Worm (Caenorhabditis elegans) whole organism, young adult: Measurements from ENCODE around the gene F08D12.4.
A peak's percentile ranks its signal among the peaks of the same experiment; 100 is the strongest.

Source experiments
- B0261.1 ChIP-seq: sonication (generic microtip); optimal IDR thresholded peaks from 2 replicates; lab custom pipeline; 2016; ENCODE audit warnings: mild to moderate bottlenecking, missing genetic modification characterization, moderate library complexity, missing compliant biosample characterization
- B0336.3 ChIP-seq: fragments of 200-800 bp; sonication (Bioruptor generic); IDR thresholded peaks from 2 replicates; pipeline ENCODE4 v1.3.6; 2022; ENCODE audit warnings: missing genetic modification characterization, missing compliant biosample characterization
- C17E4.6 ChIP-seq: fragments of 200-800 bp; sonication (Bioruptor generic); IDR thresholded peaks from 2 replicates; pipeline ENCODE4 v1.3.6; 2022; ENCODE audit warnings: missing genetic modification reagents, missing genetic modification characterization, missing compliant biosample characterization
- F23B12.7 ChIP-seq: sonication (generic microtip); optimal IDR thresholded peaks from 2 replicates; lab custom pipeline; 2017; ENCODE audit warnings: missing genetic modification characterization, mild to moderate bottlenecking, missing compliant biosample characterization, antibody characterized with exemption, moderate library complexity; ENCODE audit not compliant: insufficient read depth
- F37B4.10 ChIP-seq: fragments of 200-800 bp; sonication (Bioruptor generic); IDR thresholded peaks from 2 replicates; pipeline ENCODE4 v1.3.6; 2022; ENCODE audit warnings: missing genetic modification characterization, missing compliant biosample characterization
- F57A8.1 ChIP-seq: fragments of 200-800 bp; sonication (Bioruptor generic); optimal IDR thresholded peaks from 2 replicates; lab custom pipeline; 2018; ENCODE audit warnings: mild to moderate bottlenecking, missing genetic modification characterization, moderate library complexity, missing compliant biosample characterization
- Y56A3A.18 ChIP-seq: fragments of 200-800 bp; sonication (Bioruptor generic); IDR thresholded peaks from 2 replicates; pipeline ENCODE4 v1.3.6; 2022; ENCODE audit warnings: missing genetic modification reagents, missing genetic modification characterization, missing compliant biosample characterization
- Y67H2A.10 ChIP-seq: fragments of 200-800 bp; sonication (Bioruptor generic); conservative IDR thresholded peaks from 2 replicates; pipeline ENCODE4 v1.3.6; 2022; ENCODE audit warnings: missing genetic modification reagents, missing genetic modification characterization, missing compliant biosample characterization
- aptf-3 ChIP-seq: fragments of 200-800 bp; sonication (Bioruptor generic); IDR thresholded peaks from 2 replicates; pipeline ENCODE4 v1.3.6; 2022; ENCODE audit warnings: missing genetic modification characterization, missing compliant biosample characterization
- attf-6 ChIP-seq: fragments of 200-800 bp; sonication (Bioruptor generic); IDR thresholded peaks from 2 replicates; pipeline ENCODE4 v1.3.6; 2022; ENCODE audit warnings: missing genetic modification reagents, missing genetic modification characterization, missing compliant biosample characterization
- cebp-1 ChIP-seq, 2 experiments: fragments of 200-800 bp in 1 of 2; sonication (Bioruptor generic) in 1 of 2; sonication (generic microtip) in 1 of 2; IDR thresholded peaks in 1 of 2; optimal IDR thresholded peaks in 1 of 2; 2 replicates each; pipeline versions ENCODE4 v1.3.6 to Lab custom; 2017 to 2022; ENCODE audit warnings: missing compliant biosample characterization in 2 of 2, missing genetic modification characterization in 2 of 2, mild to moderate bottlenecking in 1 of 2, missing genetic modification reagents in 1 of 2, moderate library complexity in 1 of 2
- ceh-40 ChIP-seq: fragments of 200-800 bp; sonication (Bioruptor generic); IDR thresholded peaks from 2 replicates; pipeline ENCODE4 v1.3.6; 2022; ENCODE audit warnings: missing genetic modification characterization, missing compliant biosample characterization
- ceh-79 ChIP-seq: sonication (generic microtip); optimal IDR thresholded peaks from 2 replicates; lab custom pipeline; 2017; ENCODE audit warnings: mild to moderate bottlenecking, missing genetic modification characterization, missing compliant biosample characterization
- dpl-1 ChIP-seq: fragments of 150-350 bp; optimal IDR thresholded peaks from 2 replicates; lab custom pipeline; 2014; ENCODE audit warnings: missing biosample characterization, missing genetic modification reagents, missing genetic modification characterization
- efl-1 ChIP-seq: fragments of 150-350 bp; optimal IDR thresholded peaks from 2 replicates; lab custom pipeline; 2014; ENCODE audit warnings: missing biosample characterization, missing genetic modification reagents, missing genetic modification characterization
- egrh-3 ChIP-seq: fragments of 200-800 bp; sonication (Bioruptor generic); IDR thresholded peaks from 2 replicates; pipeline ENCODE4 v1.3.6; 2022; ENCODE audit warnings: missing genetic modification reagents, missing genetic modification characterization, missing compliant biosample characterization
- hmg-1.2 ChIP-seq: fragments of 200-800 bp; sonication (Bioruptor generic); IDR thresholded peaks from 2 replicates; pipeline ENCODE4 v1.3.6; 2022; ENCODE audit warnings: missing genetic modification reagents, missing genetic modification characterization, missing compliant biosample characterization
- hrde-1 ChIP-seq: sonication (generic microtip); optimal IDR thresholded peaks from 2 replicates; lab custom pipeline; 2016; ENCODE audit warnings: missing genetic modification characterization, mild to moderate bottlenecking, missing compliant biosample characterization, moderate library complexity, missing genotype, missing genetic modification reagents, borderline replicate concordance
- lag-1 ChIP-seq: fragments of 200-800 bp; sonication (Bioruptor generic); IDR thresholded peaks from 2 replicates; pipeline ENCODE4 v1.3.6; 2022; ENCODE audit warnings: missing genetic modification reagents, missing genetic modification characterization, missing compliant biosample characterization
- let-607 ChIP-seq, 2 experiments: fragments of 200-800 bp in 1 of 2; sonication (Bioruptor generic) in 1 of 2; sonication (generic microtip) in 1 of 2; optimal IDR thresholded peaks; 2 replicates each; lab custom pipeline; 2016 to 2018; ENCODE audit warnings: mild to moderate bottlenecking in 2 of 2, missing compliant biosample characterization in 2 of 2, missing genetic modification characterization in 2 of 2, moderate library complexity in 2 of 2, missing genotype in 1 of 2
- lin-54 ChIP-seq: fragments of 200-800 bp; sonication (Bioruptor generic); optimal IDR thresholded peaks from 2 replicates; lab custom pipeline; 2018; ENCODE audit warnings: mild to moderate bottlenecking, missing genetic modification characterization, missing compliant biosample characterization
- lsl-1 ChIP-seq: fragments of 200-800 bp; sonication (Bioruptor generic); optimal IDR thresholded peaks from 2 replicates; lab custom pipeline; 2018; ENCODE audit warnings: mild to moderate bottlenecking, missing genetic modification characterization, moderate library complexity, missing compliant biosample characterization
- mcd-1 ChIP-seq: fragments of 200-800 bp; sonication (Bioruptor generic); IDR thresholded peaks from 2 replicates; pipeline ENCODE4 v1.3.6; 2022; ENCODE audit warnings: missing genetic modification reagents, missing genetic modification characterization, missing compliant biosample characterization
- mxl-1 ChIP-seq: sonication (generic microtip); optimal IDR thresholded peaks from 2 replicates; lab custom pipeline; 2016; ENCODE audit warnings: missing genetic modification characterization, missing compliant biosample characterization
- nfyb-1 ChIP-seq: fragments of 200-800 bp; sonication (Bioruptor generic); IDR thresholded peaks from 2 replicates; pipeline ENCODE4 v1.3.6; 2022; ENCODE audit warnings: missing genetic modification reagents, missing genetic modification characterization, missing compliant biosample characterization
- nhr-120 ChIP-seq: fragments of 200-800 bp; sonication (Bioruptor generic); IDR thresholded peaks from 2 replicates; pipeline ENCODE4 v1.3.6; 2022; ENCODE audit warnings: missing genetic modification characterization, missing compliant biosample characterization
- nhr-27 ChIP-seq: fragments of 200-800 bp; sonication (Bioruptor generic); optimal IDR thresholded peaks from 2 replicates; lab custom pipeline; 2018; ENCODE audit warnings: mild to moderate bottlenecking, missing genetic modification characterization, moderate library complexity, missing compliant biosample characterization
- sdz-38 ChIP-seq: sonication (generic microtip); optimal IDR thresholded peaks from 2 replicates; lab custom pipeline; 2016; ENCODE audit warnings: missing genotype, missing genetic modification characterization, missing compliant biosample characterization
- sea-2 ChIP-seq: fragments of 200-800 bp; sonication (Bioruptor generic); IDR thresholded peaks from 2 replicates; pipeline ENCODE4 v1.3.6; 2022; ENCODE audit warnings: missing genetic modification characterization, missing compliant biosample characterization
- snpc-4 ChIP-seq, 5 experiments: fragments of 150-350 bp in 1 of 5; sonication (generic microtip) in 4 of 5; optimal IDR thresholded peaks; 2 replicates each; lab custom pipeline; 2014 to 2018; ENCODE audit warnings: missing genetic modification characterization in 5 of 5, missing biosample characterization in 3 of 5, antibody characterized with exemption in 2 of 5, mild to moderate bottlenecking in 2 of 5, missing compliant biosample characterization in 2 of 5, missing genotype in 2 of 5, moderate library complexity in 2 of 5, missing genetic modification reagents in 1 of 5
- tbp1 ChIP-seq: fragments of 200-800 bp; sonication (Bioruptor generic); optimal IDR thresholded peaks from 2 replicates; lab custom pipeline; 2018; ENCODE audit warnings: mild to moderate bottlenecking, missing genetic modification characterization, missing compliant biosample characterization
- unc-62 ChIP-seq: fragments of 150-350 bp; optimal IDR thresholded peaks from 2 replicates; lab custom pipeline; 2014; ENCODE audit warnings: missing biosample characterization, missing genetic modification reagents, missing genetic modification characterization
- zfh-2 ChIP-seq: fragments of 200-800 bp; sonication (Bioruptor generic); conservative IDR thresholded peaks from 2 replicates; pipeline ENCODE4 v1.3.6; 2022; ENCODE audit warnings: missing genetic modification reagents, missing genetic modification characterization, missing compliant biosample characterization
- ztf-22 ChIP-seq: fragments of 200-800 bp; sonication (Bioruptor generic); optimal IDR thresholded peaks from 2 replicates; lab custom pipeline; 2018; ENCODE audit warnings: mild to moderate bottlenecking, missing genetic modification characterization, moderate library complexity, missing compliant biosample characterization
- ztf-3 ChIP-seq: fragments of 200-800 bp; sonication (Bioruptor generic); optimal IDR thresholded peaks from 2 replicates; lab custom pipeline; 2018; ENCODE audit warnings: mild to moderate bottlenecking, missing genetic modification characterization, missing compliant biosample characterization
- ztf-6 ChIP-seq: fragments of 200-800 bp; sonication (Bioruptor generic); IDR thresholded peaks from 2 replicates; pipeline ENCODE4 v1.3.6; 2022; ENCODE audit warnings: missing genetic modification reagents, missing genetic modification characterization, missing compliant biosample characterization

The F08D12.4 gene

ce11 chrII:2779253-2779652, 1.3 kb downstream of the F08D12.4 start, which contains the start of gene F08D12.3:
Gene F08D12.3, plus strand, starts transcription at chrII:2779553.
- TF ChIP-seq efl-1 (no peak), B0261.1 (tag; lab: Kevin White, UChicago) (no peak), sea-2 (no peak), ceh-40 (GFP tag; lab: Robert Waterston, UW) (no peak), dpl-1 (GFP tag; lab: Kevin White, UChicago) (no peak), ceh-79 (tag; lab: Kevin White, UChicago) (no peak), attf-6 (no peak)

ce11 chrII:2780804-2781203, 2.9 kb downstream of the F08D12.4 start:
- TF ChIP-seq nhr-120 (GFP tag; lab: Robert Waterston, UW), result no peak
- no peak for TF ChIP-seq dpl-1 (GFP tag; lab: Kevin White, UChicago)
- peak; percentile 50 for TF ChIP-seq zfh-2 (GFP tag; lab: Robert Waterston, UW)
- no peak for TF ChIP-seq ztf-6 (GFP tag; lab: Robert Waterston, UW)
- TF ChIP-seq B0336.3 (GFP tag; lab: Robert Waterston, UW), result no peak
- no peak for TF ChIP-seq F57A8.1

- TF ChIP-seq sdz-38 (tag; lab: Kevin White, UChicago) (no peak), hmg-1.2 (GFP tag; lab: Robert Waterston, UW) (no peak), hrde-1 (tag; lab: Kevin White, UChicago) (no peak), lag-1 (GFP tag; lab: Robert Waterston, UW) (no peak), ztf-3 (GFP tag; lab: Kevin White, UChicago) (no peak)
These were observed 3.4 kb downstream of the F08D12.4 start, which contains the start of gene F08D12.2 for ce11 chrII:2781355-2781754. Gene F08D12.2, plus strand, starts transcription at chrII:2781655.

DNA sequence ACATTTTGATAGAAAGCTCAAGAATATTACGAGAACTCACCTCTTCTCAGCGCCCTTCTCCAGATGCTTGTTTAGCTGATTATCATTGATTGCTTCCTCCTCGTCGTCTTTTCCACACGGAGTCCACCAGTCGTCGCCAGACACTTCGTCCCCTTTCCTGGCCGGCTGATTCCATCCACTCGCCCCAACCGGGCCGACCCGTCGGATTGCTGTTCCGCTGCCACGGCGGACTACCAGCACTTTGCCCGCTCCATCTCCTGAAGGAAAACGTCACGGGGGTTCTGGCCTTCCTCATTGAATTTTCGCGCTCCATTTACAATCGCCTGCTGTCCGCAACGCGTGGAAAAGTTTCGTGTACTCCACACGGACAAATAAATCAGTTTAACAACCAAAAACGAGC, 5.4 kb downstream of the F08D12.4 start:
- no peak for TF ChIP-seq nfyb-1 (GFP tag; lab: Robert Waterston, UW)
- no peak for TF ChIP-seq Y67H2A.10
- TF ChIP-seq nhr-120 (GFP tag; lab: Robert Waterston, UW), result no peak
- TF ChIP-seq F23B12.7, result no peak
- no peak for TF ChIP-seq nhr-27 (tag; lab: Kevin White, UChicago)
- TF ChIP-seq zfh-2 (GFP tag; lab: Robert Waterston, UW), result peak; percentile 73
- no peak for TF ChIP-seq dpl-1 (GFP tag; lab: Kevin White, UChicago)
- TF ChIP-seq egrh-3 (GFP tag; lab: Robert Waterston, UW), result peak; percentile 63; the same call in 1 of the 2 replicates
- no peak for TF ChIP-seq Y56A3A.18 (GFP tag; lab: Robert Waterston, UW)
- TF ChIP-seq C17E4.6, result no peak
- no peak for TF ChIP-seq efl-1
- TF ChIP-seq snpc-4 (GFP tag; optimal IDR thresholded peaks at IDR 0.05; lab: Kevin White, UChicago), result no peak
- TF ChIP-seq snpc-4 (tag; optimal IDR thresholded peaks at IDR 0.05; lab: Kevin White, UChicago), result no peak

DNA sequence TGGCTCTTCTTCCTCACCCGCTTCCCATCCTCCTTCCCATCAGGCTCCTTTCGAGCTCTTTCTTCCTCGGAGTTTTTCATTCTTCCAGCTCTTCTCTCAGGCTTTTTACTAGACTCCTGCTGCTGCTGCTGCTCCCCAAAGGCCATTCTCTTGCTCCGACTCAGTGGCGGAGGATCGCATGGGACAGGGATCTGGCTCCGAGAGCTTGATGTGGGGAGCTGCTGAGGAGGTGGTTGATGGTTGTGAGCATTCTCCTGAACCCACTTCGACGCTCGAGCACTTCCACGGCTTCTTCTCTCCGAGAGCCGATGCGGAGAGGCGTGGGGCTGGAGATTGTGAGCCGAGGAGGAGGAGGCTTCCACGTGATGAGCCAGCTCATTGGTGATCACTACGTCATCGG, 7.8 kb downstream of the F08D12.4 start:
- TF ChIP-seq unc-62 (GFP tag; lab: Kevin White, UChicago), result no peak
- peak; percentile 86; the same call in 1 of the 2 replicates for TF ChIP-seq egrh-3 (GFP tag; lab: Robert Waterston, UW)
- no peak for TF ChIP-seq dpl-1 (GFP tag; lab: Kevin White, UChicago)
- TF ChIP-seq F37B4.10 (GFP tag; lab: Robert Waterston, UW), result 0 out of 2 replicates have a peak, but pooled peaks have one; percentile 64
- TF ChIP-seq zfh-2 (GFP tag; lab: Robert Waterston, UW), result peak; percentile 88

- TF ChIP-seq lsl-1 (GFP tag; lab: Kevin White, UChicago) (peak; percentile 6), mxl-1 (tag; lab: Kevin White, UChicago) (no peak), tbp1 (GFP tag; lab: Kevin White, UChicago) (peak; percentile 30), ztf-22 (GFP tag; lab: Kevin White, UChicago) (no peak), ceh-40 (GFP tag; lab: Robert Waterston, UW) (no peak), let-607 (tag; optimal IDR thresholded peaks at IDR 0.05; lab: Kevin White, UChicago) (peak; percentile 5 to 53), mcd-1 (GFP tag; lab: Robert Waterston, UW) (peak; percentile 54), cebp-1 (GFP tag; IDR thresholded peaks at IDR 0.05; lab: Robert Waterston, UW) (no peak), cebp-1 (tag; optimal IDR thresholded peaks at IDR 0.05; lab: Kevin White, UChicago) (peak; percentile 16), lin-54 (peak; percentile 36), aptf-3 (GFP tag; lab: Robert Waterston, UW) (no peak), hmg-1.2 (GFP tag; lab: Robert Waterston, UW) (peak; percentile 34; the same call in 1 of the 2 replicates)
- TF ChIP-seq, all 124 proteins: peak for 7
These were observed 9.1 kb downstream of the F08D12.4 start, which contains the start of the genes F08D12.12 and srpa-72 for ce11 chrII:2787031-2787512. Gene F08D12.12, minus strand, starts transcription at chrII:2787081. Gene srpa-72, plus strand, starts transcription at chrII:2787481.
